Fruit fly (Drosophila melanogaster) whole organism: ENCODE results near the gene CG4957.

Source experiments
- CG8478 ChIP-seq: fragments of >200 bp; optimal IDR thresholded peaks from 2 replicates; lab custom pipeline; 2018; ENCODE audit warnings: inconsistent platforms
- Dll ChIP-seq: fragments of >200 bp; optimal IDR thresholded peaks from 2 replicates; lab custom pipeline; 2017
- EcR ChIP-seq, 2 experiments: fragments of >200 bp; optimal IDR thresholded peaks; 2 replicates each; lab custom pipeline; 2017; ENCODE audit warnings: missing biosample characterization in 2 of 2, missing genetic modification characterization in 2 of 2, missing genetic modification reagents in 2 of 2
- pan ChIP-seq: fragments of >200 bp; optimal IDR thresholded peaks from 2 replicates; lab custom pipeline; 2017
- psq ChIP-seq: fragments of >200 bp; optimal IDR thresholded peaks from 2 replicates; lab custom pipeline; 2017
- usp ChIP-seq: fragments of >200 bp; optimal IDR thresholded peaks from 2 replicates; lab custom pipeline; 2017; ENCODE audit warnings: missing biosample characterization, missing genetic modification characterization, mixed read lengths

The CG4957 gene

dm6 chr2L:10261774-10262173 is 6.9 kb upstream of the CG4957 start:
- TF ChIP-seq psq (lab: Kevin White, UChicago) (no peak), pan (no peak), CG8478 (lab: Kevin White, UChicago) (no peak), Dll (lab: Kevin White, UChicago) (no peak), usp (GFP tag; lab: Kevin White, UChicago) (no peak)

dm6 chr2L:10263343-10263744 is 5.3 kb upstream of the CG4957 start, which contains the start of gene Rsf1:
TSS of gene Rsf1 (minus strand) at chr2L:10263554.
- TF ChIP-seq usp (GFP tag; lab: Kevin White, UChicago) (no peak), psq (lab: Kevin White, UChicago) (no peak), Dll (lab: Kevin White, UChicago) (no peak)

- no peak for TF ChIP-seq EcR (GFP tag; optimal IDR thresholded peaks at IDR 0.05; lab: Kevin White, UChicago)
- no peak for TF ChIP-seq psq (lab: Kevin White, UChicago)
- TF ChIP-seq usp (GFP tag; lab: Kevin White, UChicago), result no peak
- TF ChIP-seq pan, result no peak
- no peak for TF ChIP-seq Dll (lab: Kevin White, UChicago)
- no peak for TF ChIP-seq CG8478 (lab: Kevin White, UChicago)
These were observed 4.6 kb upstream of the CG4957 start, which contains the start of gene REPTOR-BP for dm6 chr2L:10263830-10264634. TSS of gene REPTOR-BP (plus strand) at chr2L:10264125.

- no peak for TF ChIP-seq Dll (lab: Kevin White, UChicago)
- no peak for TF ChIP-seq pan
- no peak for TF ChIP-seq EcR (GFP tag; optimal IDR thresholded peaks at IDR 0.05; lab: Kevin White, UChicago)
- no peak for TF ChIP-seq CG8478 (lab: Kevin White, UChicago)
- TF ChIP-seq usp (GFP tag; lab: Kevin White, UChicago), result no peak
- no peak for TF ChIP-seq psq (lab: Kevin White, UChicago)
These were observed 3.5 kb upstream of the CG4957 start, which contains the start of gene Mob3 for dm6 chr2L:10265129-10265528. TSS of gene Mob3 (plus strand) at chr2L:10265336.

dm6 chr2L:10266511-10266910 is 2.2 kb upstream of the CG4957 start, which contains the start of gene CG4953:
TSS of gene CG4953 (plus strand) at chr2L:10266703.
- no peak for TF ChIP-seq EcR (GFP tag; optimal IDR thresholded peaks at IDR 0.05; lab: Kevin White, UChicago)
- no peak for TF ChIP-seq usp (GFP tag; lab: Kevin White, UChicago)
- no peak for TF ChIP-seq Dll (lab: Kevin White, UChicago)
- TF ChIP-seq psq (lab: Kevin White, UChicago), result no peak
- TF ChIP-seq pan, result no peak
- TF ChIP-seq CG8478 (lab: Kevin White, UChicago), result no peak

dm6 chr2L:10269854-10270253 is 1.2 kb downstream of the CG4957 start, which contains the start of gene Mulk:
TSS of gene Mulk (plus strand) at chr2L:10270051.
- no peak for TF ChIP-seq CG8478 (lab: Kevin White, UChicago)
- TF ChIP-seq psq (lab: Kevin White, UChicago), result no peak
- TF ChIP-seq usp (GFP tag; lab: Kevin White, UChicago), result no peak
- no peak for TF ChIP-seq EcR (GFP tag; optimal IDR thresholded peaks at IDR 0.05; lab: Kevin White, UChicago)

dm6 chr2L:10272224-10272623 is 3.6 kb downstream of the CG4957 start, which contains the start of gene trk:
TSS of gene trk (minus strand) at chr2L:10272324.
- TF ChIP-seq EcR (GFP tag; optimal IDR thresholded peaks at IDR 0.05; lab: Kevin White, UChicago), result no peak
- no peak for TF ChIP-seq Dll (lab: Kevin White, UChicago)

dm6 chr2L:10276436-10276835 is 7.8 kb downstream of the CG4957 start:
- TF ChIP-seq EcR (GFP tag; optimal IDR thresholded peaks at IDR 0.05; lab: Kevin White, UChicago) (no peak), pan (no peak), psq (lab: Kevin White, UChicago) (no peak), usp (GFP tag; lab: Kevin White, UChicago) (no peak), CG8478 (lab: Kevin White, UChicago) (no peak), Dll (lab: Kevin White, UChicago) (no peak)

dm6 chr2L:10276846-10277245 is 8.2 kb downstream of the CG4957 start:
- TF ChIP-seq EcR (GFP tag; optimal IDR thresholded peaks at IDR 0.05; lab: Kevin White, UChicago), result no peak
- no peak for TF ChIP-seq pan
- no peak for TF ChIP-seq usp (GFP tag; lab: Kevin White, UChicago)
- no peak for TF ChIP-seq Dll (lab: Kevin White, UChicago)
- TF ChIP-seq CG8478 (lab: Kevin White, UChicago), result no peak
- no peak for TF ChIP-seq psq (lab: Kevin White, UChicago)

- TF ChIP-seq EcR (GFP tag; optimal IDR thresholded peaks at IDR 0.05; lab: Kevin White, UChicago) (no peak), pan (no peak), psq (lab: Kevin White, UChicago) (no peak), Dll (lab: Kevin White, UChicago) (no peak), usp (GFP tag; lab: Kevin White, UChicago) (no peak), CG8478 (lab: Kevin White, UChicago) (no peak)
These were observed 8.7 kb downstream of the CG4957 start for dm6 chr2L:10277362-10277761.

dm6 chr2L:10278658-10279057 is 10.0 kb downstream of the CG4957 start, which contains the start of gene Utx:
TSS of gene Utx (minus strand) at chr2L:10278811.
- TF ChIP-seq CG8478 (lab: Kevin White, UChicago) (no peak), Dll (lab: Kevin White, UChicago) (no peak), psq (lab: Kevin White, UChicago) (no peak), usp (GFP tag; lab: Kevin White, UChicago) (no peak), pan (no peak), EcR (GFP tag; optimal IDR thresholded peaks at IDR 0.05; lab: Kevin White, UChicago) (no peak)

- TF ChIP-seq psq (lab: Kevin White, UChicago) (no peak), CG8478 (lab: Kevin White, UChicago) (no peak), pan (no peak), EcR (GFP tag; optimal IDR thresholded peaks at IDR 0.05; lab: Kevin White, UChicago) (no peak), Dll (lab: Kevin White, UChicago) (no peak), usp (GFP tag; lab: Kevin White, UChicago) (no peak)
These were observed 12.1 kb downstream of the CG4957 start, which contains the start of gene CG34043 for dm6 chr2L:10280772-10281171. TSS of gene CG34043 (minus strand) at chr2L:10280872.
